Fruit fly (Drosophila melanogaster): ENCODE data around the gene larp.

Gene larp

dm6 chr3R:28336046-28336771 lies at the start of gene larp (continued):
- TF ChIP-seq Ets97D (GFP tag; optimal IDR thresholded peaks at IDR 0.05): peak; percentile 80
- peak; percentile 61 for TF ChIP-seq wdn (GFP tag; IDR thresholded peaks at IDR 0.05)
- TF ChIP-seq CG32532 (GFP tag; IDR thresholded peaks at IDR 0.05): peak; percentile 90
- no peak for TF ChIP-seq CG6654 (GFP tag; optimal IDR thresholded peaks at IDR 0.05)
- TF ChIP-seq slp2 (GFP tag; optimal IDR thresholded peaks at IDR 0.05): peak; percentile 18
- TF ChIP-seq NC2β (GFP tag; optimal IDR thresholded peaks at IDR 0.05): peak; percentile 45
- TF ChIP-seq CG4360 (GFP tag; IDR thresholded peaks at IDR 0.05): no peak
- no peak for TF ChIP-seq CG34376 (GFP tag; optimal IDR thresholded peaks at IDR 0.05)
- no peak for TF ChIP-seq run (tag; optimal IDR thresholded peaks at IDR 0.05)
- TF ChIP-seq CG11504 (tag; optimal IDR thresholded peaks at IDR 0.05): peak; percentile 65
- TF ChIP-seq Hr39 (optimal IDR thresholded peaks at IDR 0.05): no peak
- TF ChIP-seq prd (optimal IDR thresholded peaks at IDR 0.05): no peak
- TF ChIP-seq prd (GFP tag; IDR thresholded peaks at IDR 0.05): peak; percentile 85
- TF ChIP-seq Sry-δ (GFP tag; optimal IDR thresholded peaks at IDR 0.05): peak; percentile 92
- TF ChIP-seq CG12769 (tag; optimal IDR thresholded peaks at IDR 0.05): peak; percentile 53
- no peak for TF ChIP-seq CG8359 (GFP tag; optimal IDR thresholded peaks at IDR 0.05; ENCODE audit: borderline replicate concordance)
- peak; percentile 85 for TF ChIP-seq tna (GFP tag; IDR thresholded peaks at IDR 0.05; ENCODE audit: partially characterized antibody)
- TF ChIP-seq lbe (GFP tag; optimal IDR thresholded peaks at IDR 0.05): peak; percentile 28
- TF ChIP-seq wor (GFP tag; IDR thresholded peaks at IDR 0.05): peak; percentile 54; the same call in 1 of the 2 replicates
- TF ChIP-seq Abd-B (GFP tag; optimal IDR thresholded peaks at IDR 0.05): peak; percentile 63
- TF ChIP-seq tio (GFP tag; optimal IDR thresholded peaks at IDR 0.05): peak; percentile 55
- peak; percentile 66 for TF ChIP-seq Dref (GFP tag; IDR thresholded peaks at IDR 0.05)
- TF ChIP-seq Doc2 (GFP tag; IDR thresholded peaks at IDR 0.05): no peak
- TF ChIP-seq CG2199 (GFP tag; IDR thresholded peaks at IDR 0.05): no peak
- TF ChIP-seq CG30020 (tag; optimal IDR thresholded peaks at IDR 0.05): peak; percentile 58
- TF ChIP-seq CG1024 (GFP tag; IDR thresholded peaks at IDR 0.05): peak; percentile 47; the same call in 1 of the 2 replicates
- TF ChIP-seq Fer3 (tag; optimal IDR thresholded peaks at IDR 0.05): peak; percentile 63
- no peak for TF ChIP-seq pfk (GFP tag; optimal IDR thresholded peaks at IDR 0.05)
- TF ChIP-seq Chrac-16 (GFP tag; optimal IDR thresholded peaks at IDR 0.05): peak; percentile 75
- TF ChIP-seq CG4282 (GFP tag; optimal IDR thresholded peaks at IDR 0.05): no peak
- no peak for TF ChIP-seq usp (GFP tag; optimal IDR thresholded peaks at IDR 0.05)
- TF ChIP-seq Sox102F (GFP tag; optimal IDR thresholded peaks at IDR 0.05): peak; percentile 67
- TF ChIP-seq B-H2 (GFP tag; optimal IDR thresholded peaks at IDR 0.05): peak; percentile 77
- TF ChIP-seq CG9817 (tag; optimal IDR thresholded peaks at IDR 0.05): peak; percentile 76
- TF ChIP-seq tup (GFP tag; optimal IDR thresholded peaks at IDR 0.05): peak; percentile 38
- TF ChIP-seq tgo (GFP tag; IDR thresholded peaks at IDR 0.05): peak; percentile 68
- TF ChIP-seq CG4404 (GFP tag; IDR thresholded peaks at IDR 0.05): peak; percentile 57; the same call in 1 of the 2 replicates
- no peak for TF ChIP-seq CG2875 (GFP tag; optimal IDR thresholded peaks at IDR 0.05)
- peak; percentile 68 for TF ChIP-seq esg (GFP tag; conservative IDR thresholded peaks at IDR 0.05)
- TF ChIP-seq Dad (GFP tag; optimal IDR thresholded peaks at IDR 0.05): peak; percentile 55
- no peak for TF ChIP-seq eve (GFP tag; optimal IDR thresholded peaks at IDR 0.05)
- peak; percentile 71 for TF ChIP-seq Max (GFP tag; optimal IDR thresholded peaks at IDR 0.05)
- TF ChIP-seq fd3F (GFP tag; optimal IDR thresholded peaks at IDR 0.05): peak; percentile 59
- no peak for TF ChIP-seq Dip2 (GFP tag; IDR thresholded peaks at IDR 0.05)
- peak; percentile 98 for TF ChIP-seq CG3281 (GFP tag; optimal IDR thresholded peaks at IDR 0.05)
- peak; percentile 94 for TF ChIP-seq CG7963 (GFP tag; IDR thresholded peaks at IDR 0.05; ENCODE audit: partially characterized antibody)
- no peak for TF ChIP-seq HLHmδ (GFP tag; optimal IDR thresholded peaks at IDR 0.05)
- no peak for TF ChIP-seq Deaf1 (tag; optimal IDR thresholded peaks at IDR 0.05)
- TF ChIP-seq tll (GFP tag; optimal IDR thresholded peaks at IDR 0.05): no peak
- TF ChIP-seq NC2α (GFP tag; optimal IDR thresholded peaks at IDR 0.05): peak; percentile 51

Data from whole organism, embryonic.